Fruit fly (Drosophila melanogaster) whole organism: ENCODE measurements around the gene CG17982.

Source experiments
- CG8478 ChIP-seq: fragments of >200 bp; optimal IDR thresholded peaks from 2 replicates; lab custom pipeline; 2018; ENCODE audit warnings: inconsistent platforms
- Dll ChIP-seq: fragments of >200 bp; optimal IDR thresholded peaks from 2 replicates; lab custom pipeline; 2017
- EcR ChIP-seq, 2 experiments: fragments of >200 bp; optimal IDR thresholded peaks; 2 replicates each; lab custom pipeline; 2017; ENCODE audit warnings: missing biosample characterization in 2 of 2, missing genetic modification characterization in 2 of 2, missing genetic modification reagents in 2 of 2
- pan ChIP-seq: fragments of >200 bp; optimal IDR thresholded peaks from 2 replicates; lab custom pipeline; 2017
- psq ChIP-seq: fragments of >200 bp; optimal IDR thresholded peaks from 2 replicates; lab custom pipeline; 2017
- usp ChIP-seq: fragments of >200 bp; optimal IDR thresholded peaks from 2 replicates; lab custom pipeline; 2017; ENCODE audit warnings: missing biosample characterization, missing genetic modification characterization, mixed read lengths

CG17982 gene

dm6 chrX:8143537-8143936 is at the start of gene CG17982:
Gene CG17982, minus strand, starts transcription at chrX:8143835.
- TF ChIP-seq CG8478 (no peak), pan (lab: Kevin White, UChicago) (no peak), psq (lab: Kevin White, UChicago) (no peak), EcR (GFP tag; optimal IDR thresholded peaks at IDR 0.05; lab: Kevin White, UChicago) (no peak), usp (no peak), Dll (lab: Kevin White, UChicago) (no peak)

- TF ChIP-seq Dll (lab: Kevin White, UChicago) (no peak), EcR (GFP tag; optimal IDR thresholded peaks at IDR 0.05; lab: Kevin White, UChicago) (no peak), CG8478 (no peak), psq (lab: Kevin White, UChicago) (no peak), usp (no peak), pan (lab: Kevin White, UChicago) (no peak)
These were observed 49.5 kb upstream of the CG17982 start for dm6 chrX:8193017-8193556.

dm6 chrX:8192191-8192590 is 48.6 kb upstream of the CG17982 start:
- TF ChIP-seq pan (lab: Kevin White, UChicago) (no peak), usp (no peak), Dll (lab: Kevin White, UChicago) (no peak), CG8478 (no peak), psq (lab: Kevin White, UChicago) (no peak), EcR (GFP tag; optimal IDR thresholded peaks at IDR 0.05; lab: Kevin White, UChicago) (no peak)

- TF ChIP-seq CG8478 = no peak
- no peak for TF ChIP-seq Dll (lab: Kevin White, UChicago)
- no peak for TF ChIP-seq usp
- no peak for TF ChIP-seq pan (lab: Kevin White, UChicago)
- no peak for TF ChIP-seq psq (lab: Kevin White, UChicago)
- TF ChIP-seq EcR (GFP tag; optimal IDR thresholded peaks at IDR 0.05; lab: Kevin White, UChicago) = no peak
These were observed 36.2 kb upstream of the CG17982 start for dm6 chrX:8179858-8180257.

- TF ChIP-seq pan (lab: Kevin White, UChicago) (no peak), CG8478 (no peak), EcR (GFP tag; optimal IDR thresholded peaks at IDR 0.05; lab: Kevin White, UChicago) (no peak), usp (no peak)
These were observed 35.4 kb upstream of the CG17982 start for dm6 chrX:8178989-8179388.

dm6 chrX:8178165-8178955 is 34.7 kb upstream of the CG17982 start, which contains the start of gene sdt:
Gene sdt, plus strand, starts transcription at chrX:8178549.
- no peak for TF ChIP-seq psq (lab: Kevin White, UChicago)
- TF ChIP-seq pan (lab: Kevin White, UChicago) = no peak

dm6 chrX:8177742-8178141 is 34.1 kb upstream of the CG17982 start:
- TF ChIP-seq psq (lab: Kevin White, UChicago) = no peak
- TF ChIP-seq EcR (GFP tag; optimal IDR thresholded peaks at IDR 0.05; lab: Kevin White, UChicago) = no peak
- TF ChIP-seq Dll (lab: Kevin White, UChicago) = no peak
- TF ChIP-seq pan (lab: Kevin White, UChicago) = no peak
- no peak for TF ChIP-seq usp
- no peak for TF ChIP-seq CG8478

dm6 chrX:8177030-8177349 is 33.4 kb upstream of the CG17982 start, which contains the start of gene slpr:
Gene slpr, minus strand, starts transcription at chrX:8177185.
- no peak for TF ChIP-seq CG8478
- TF ChIP-seq usp = no peak
- no peak for TF ChIP-seq pan (lab: Kevin White, UChicago)
- TF ChIP-seq Dll (lab: Kevin White, UChicago) = no peak
- no peak for TF ChIP-seq psq (lab: Kevin White, UChicago)
- TF ChIP-seq EcR (GFP tag; optimal IDR thresholded peaks at IDR 0.05; lab: Kevin White, UChicago) = no peak

- TF ChIP-seq Dll (lab: Kevin White, UChicago) (no peak), psq (lab: Kevin White, UChicago) (no peak), CG8478 (no peak), EcR (GFP tag; optimal IDR thresholded peaks at IDR 0.05; lab: Kevin White, UChicago) (no peak), usp (no peak), pan (lab: Kevin White, UChicago) (no peak)
These were observed 32.8 kb upstream of the CG17982 start for dm6 chrX:8176291-8177029.

- TF ChIP-seq Dll (lab: Kevin White, UChicago) = no peak
- no peak for TF ChIP-seq usp
- TF ChIP-seq EcR (GFP tag; optimal IDR thresholded peaks at IDR 0.05; lab: Kevin White, UChicago) = no peak
- no peak for TF ChIP-seq psq (lab: Kevin White, UChicago)
- TF ChIP-seq pan (lab: Kevin White, UChicago) = no peak
- TF ChIP-seq CG8478 = no peak
These were observed 26.5 kb upstream of the CG17982 start, which contains the start of gene CG2278 for dm6 chrX:8170166-8170565. Gene CG2278, minus strand, starts transcription at chrX:8170266.

- TF ChIP-seq pan (lab: Kevin White, UChicago) (no peak), EcR (GFP tag; optimal IDR thresholded peaks at IDR 0.05; lab: Kevin White, UChicago) (no peak)
These were observed 22.0 kb upstream of the CG17982 start, which contains the start of gene Or7a for dm6 chrX:8165608-8166007. Gene Or7a, minus strand, starts transcription at chrX:8165708.

dm6 chrX:8163452-8163851 is 19.8 kb upstream of the CG17982 start:
- TF ChIP-seq psq (lab: Kevin White, UChicago) (no peak), EcR (GFP tag; optimal IDR thresholded peaks at IDR 0.05; lab: Kevin White, UChicago) (no peak), Dll (lab: Kevin White, UChicago) (no peak)
